Worm (Caenorhabditis elegans) whole organism, midembryonic: ENCODE measurements around the gene C25A8.1.

Experiments used
- T22C8.4 ChIP-seq: fragments of 200-800 bp; sonication (Bioruptor generic); IDR thresholded peaks from 2 replicates; pipeline ENCODE4 v1.3.6; 2022; ENCODE audit warnings: missing genetic modification characterization, missing compliant biosample characterization
- cog-1 ChIP-seq: sonication (generic microtip); optimal IDR thresholded peaks from 2 replicates; lab custom pipeline; 2016; ENCODE audit warnings: missing genetic modification characterization, missing compliant biosample characterization
- flt-1 ChIP-seq: fragments of 200-800 bp; sonication (Bioruptor generic); IDR thresholded peaks from 2 replicates; pipeline ENCODE4 v1.3.6; 2022; ENCODE audit warnings: missing genetic modification characterization, missing compliant biosample characterization
- klf-2 ChIP-seq: fragments of 200-800 bp; sonication (Bioruptor generic); conservative IDR thresholded peaks from 2 replicates; pipeline ENCODE4 v1.3.6; 2022; ENCODE audit warnings: missing genetic modification reagents, missing genetic modification characterization, missing compliant biosample characterization
- med-1 ChIP-seq: sonication (generic microtip); optimal IDR thresholded peaks from 2 replicates; lab custom pipeline; 2017; ENCODE audit warnings: missing genetic modification characterization, mild to moderate bottlenecking, missing compliant biosample characterization, antibody characterized with exemption, missing genetic modification reagents; ENCODE audit not compliant: insufficient read depth
- ref-1 ChIP-seq: fragments of 200-800 bp; sonication (Bioruptor generic); conservative IDR thresholded peaks from 2 replicates; pipeline ENCODE4 v1.3.6; 2022; ENCODE audit warnings: missing genetic modification reagents, missing genetic modification characterization, missing compliant biosample characterization
- tab-1 ChIP-seq: fragments of 200-800 bp; sonication (Bioruptor generic); IDR thresholded peaks from 2 replicates; pipeline ENCODE4 v1.3.6; 2022; ENCODE audit warnings: missing genetic modification characterization, missing compliant biosample characterization
- ztf-23 ChIP-seq: fragments of 200-800 bp; sonication (Bioruptor generic); IDR thresholded peaks from 2 replicates; pipeline ENCODE4 v1.3.6; 2022; ENCODE audit warnings: missing genetic modification reagents, missing genetic modification characterization, missing compliant biosample characterization
- ztf-29 ChIP-seq: fragments of 200-800 bp; sonication (Bioruptor generic); IDR thresholded peaks from 2 replicates; pipeline ENCODE4 v1.3.6; 2022; ENCODE audit warnings: missing genetic modification reagents, missing genetic modification characterization, missing compliant biosample characterization

ce11 chrIV:7023858-7024257 is 12.9 kb downstream of the C25A8.1 start, which contains the start of gene adah-1:
- TF ChIP-seq ref-1 (GFP tag; lab: Robert Waterston, UW) (no peak), ztf-29 (GFP tag; lab: Robert Waterston, UW) (no peak), ztf-23 (no peak), flt-1 (GFP tag; lab: Robert Waterston, UW) (no peak), med-1 (no peak), tab-1 (no peak), T22C8.4 (GFP tag; lab: Robert Waterston, UW) (no peak), klf-2 (no peak), cog-1 (tag; lab: Kevin White, UChicago) (no peak)
